Worm (Caenorhabditis elegans): ENCODE data around the gene nep-12.

- no peak for TF ChIP-seq snpc-4 (tag; optimal IDR thresholded peaks at IDR 0.05)
- no peak for TF ChIP-seq lsy-2 (tag; optimal IDR thresholded peaks at IDR 0.05)
- no peak for TF ChIP-seq dpl-1 (GFP tag; optimal IDR thresholded peaks at IDR 0.05)
These were observed 4.6 kb downstream of the nep-12 start for ce11 chrII:4779753-4780152.
